Fruit fly (Drosophila melanogaster) Kc167 (cell line): ENCODE data around the gene CG32425.

ENCODE experiments used
- Myc ChIP-seq: fragments of >200 bp; optimal IDR thresholded peaks from 2 replicates; lab custom pipeline; 2017; ENCODE audit warnings: missing external identifiers
- Sin3A ChIP-seq: fragments of >200 bp; optimal IDR thresholded peaks from 2 replicates; lab custom pipeline; 2018; ENCODE audit warnings: missing external identifiers
- h ChIP-seq: fragments of >200 bp; optimal IDR thresholded peaks from 3 replicates; lab custom pipeline; 2018; ENCODE audit warnings: missing external identifiers
- insv ChIP-seq: fragments of >200 bp; optimal IDR thresholded peaks from 3 replicates; lab custom pipeline; 2018; ENCODE audit warnings: missing external identifiers
- psq ChIP-seq: fragments of >200 bp; optimal IDR thresholded peaks from 2 replicates; lab custom pipeline; 2017; ENCODE audit warnings: missing external identifiers
- ttk ChIP-seq: sonication (Bioruptor generic); optimal IDR thresholded peaks from 2 replicates; lab custom pipeline; 2017; ENCODE audit warnings: missing external identifiers

dm6 chr3L:20526196-20526740 is 29.1 kb downstream of the CG32425 start, which contains the start of gene Nubp2:
- TF ChIP-seq h (lab: Kevin White, UChicago) (no peak), psq (lab: Kevin White, UChicago) (no peak), Myc (lab: Kevin White, UChicago) (no peak), Sin3A (lab: Kevin White, UChicago) (no peak), ttk (no peak), insv (lab: Kevin White, UChicago) (no peak)
